Worm (Caenorhabditis elegans) whole organism, L1 larva: ENCODE results near the gene T28D6.5.
A peak's percentile ranks its signal among the peaks of the same experiment; 100 is the strongest.

Source experiments
- C04F5.9 ChIP-seq: sonication (generic microtip); optimal IDR thresholded peaks from 2 replicates; lab custom pipeline; 2016; ENCODE audit warnings: missing genetic modification characterization, missing compliant biosample characterization
- C16A3.4 ChIP-seq: fragments of 150-350 bp; optimal IDR thresholded peaks from 2 replicates; lab custom pipeline; 2014; ENCODE audit warnings: missing biosample characterization, missing genetic modification characterization
- F16B12.6 ChIP-seq: fragments of 150-350 bp; optimal IDR thresholded peaks from 2 replicates; lab custom pipeline; 2014; ENCODE audit warnings: missing biosample characterization, missing genetic modification characterization
- alr-1 ChIP-seq: fragments of 200-800 bp; sonication (Bioruptor generic); optimal IDR thresholded peaks from 2 replicates; lab custom pipeline; 2018; ENCODE audit warnings: borderline replicate concordance, mild to moderate bottlenecking, missing genetic modification characterization, missing compliant biosample characterization
- aly-2 ChIP-seq: fragments of 150-350 bp; optimal IDR thresholded peaks from 2 replicates; lab custom pipeline; 2014; ENCODE audit warnings: missing biosample characterization, missing genetic modification characterization
- ama-1 ChIP-seq: fragments of 150-350 bp; optimal IDR thresholded peaks from 2 replicates; lab custom pipeline; 2014
- blmp-1 ChIP-seq: fragments of 150-350 bp; optimal IDR thresholded peaks from 2 replicates; lab custom pipeline; 2014; ENCODE audit warnings: missing biosample characterization, missing genetic modification characterization
- ceh-63 ChIP-seq: fragments of 200-800 bp; sonication (Bioruptor generic); optimal IDR thresholded peaks from 2 replicates; lab custom pipeline; 2018; ENCODE audit warnings: mild to moderate bottlenecking, missing genetic modification characterization, missing compliant biosample characterization
- ceh-8 ChIP-seq: fragments of 200-800 bp; sonication (Bioruptor generic); optimal IDR thresholded peaks from 2 replicates; lab custom pipeline; 2018; ENCODE audit warnings: mild to moderate bottlenecking, missing genetic modification characterization, moderate library complexity, missing compliant biosample characterization
- ceh-82 ChIP-seq, 3 experiments: fragments of 150-350 bp in 1 of 3; sonication (generic microtip) in 2 of 3; optimal IDR thresholded peaks; 2 replicates each; lab custom pipeline; 2014 to 2017; ENCODE audit warnings: missing biosample characterization in 3 of 3, missing genetic modification characterization in 3 of 3
- dpl-1 ChIP-seq, 3 experiments: fragments of 150-350 bp in 2 of 3; sonication (generic microtip) in 1 of 3; optimal IDR thresholded peaks; 2 replicates each; lab custom pipeline; 2014 to 2017; ENCODE audit warnings: missing biosample characterization in 3 of 3, missing genetic modification characterization in 3 of 3, missing genetic modification reagents in 3 of 3
- dsc-1 ChIP-seq: sonication (generic microtip); optimal IDR thresholded peaks from 2 replicates; lab custom pipeline; 2016; ENCODE audit warnings: mild to moderate bottlenecking, missing genetic modification characterization, missing compliant biosample characterization
- efl-1 ChIP-seq, 4 experiments: fragments of 150-350 bp; optimal IDR thresholded peaks in 3 of 4; peaks in 1 of 4; 1 replicate in 1 of 4; 2 replicates in 3 of 4; lab custom pipeline; 2014; ENCODE audit warnings: missing biosample characterization in 2 of 4, missing genetic modification characterization in 2 of 4, missing genetic modification reagents in 2 of 4
- egl-27 ChIP-seq, 2 experiments: fragments of 150-350 bp in 1 of 2; sonication (generic microtip); optimal IDR thresholded peaks; 3 replicates each; lab custom pipeline; 2017 to 2018; ENCODE audit warnings: missing biosample characterization in 2 of 2, missing genetic modification characterization in 2 of 2, missing genetic modification reagents in 2 of 2
- elt-3 ChIP-seq, 6 experiments: fragments of 150-350 bp in 1 of 6; sonication (generic microtip); optimal IDR thresholded peaks; 2 replicates each; lab custom pipeline; 2017 to 2018; ENCODE audit warnings: missing biosample characterization in 6 of 6, missing genetic modification characterization in 6 of 6, inconsistent platforms in 1 of 6
- fos-1 ChIP-seq: fragments of 150-350 bp; optimal IDR thresholded peaks from 2 replicates; lab custom pipeline; 2014; ENCODE audit warnings: missing biosample characterization, missing genetic modification characterization
- hlh-17 ChIP-seq: fragments of 200-800 bp; sonication (Bioruptor generic); optimal IDR thresholded peaks from 2 replicates; lab custom pipeline; 2018; ENCODE audit warnings: missing genetic modification characterization, mild to moderate bottlenecking, missing compliant biosample characterization, moderate library complexity, borderline replicate concordance
- hlh-4 ChIP-seq: sonication (generic microtip); optimal IDR thresholded peaks from 2 replicates; lab custom pipeline; 2016; ENCODE audit warnings: mild to moderate bottlenecking, missing genetic modification characterization, missing compliant biosample characterization
- jun-1 ChIP-seq: fragments of 150-350 bp; optimal IDR thresholded peaks from 2 replicates; lab custom pipeline; 2014; ENCODE audit warnings: missing biosample characterization, missing genetic modification reagents, missing genetic modification characterization
- lin-13 ChIP-seq: fragments of 150-350 bp; optimal IDR thresholded peaks from 2 replicates; lab custom pipeline; 2014; ENCODE audit warnings: missing biosample characterization, missing genetic modification reagents, missing genetic modification characterization
- lin-35 ChIP-seq, 2 experiments: fragments of 150-350 bp; optimal IDR thresholded peaks; 2 replicates each; lab custom pipeline; 2014; ENCODE audit warnings: missing biosample characterization in 2 of 2, missing genetic modification characterization in 2 of 2, missing genetic modification reagents in 2 of 2
- lin-39 ChIP-seq: fragments of 150-350 bp; optimal IDR thresholded peaks from 2 replicates; lab custom pipeline; 2014; ENCODE audit warnings: missing biosample characterization, missing genetic modification reagents, missing genetic modification characterization
- lsy-2 ChIP-seq, 2 experiments: fragments of 150-350 bp; optimal IDR thresholded peaks; 2 replicates each; lab custom pipeline; 2014; ENCODE audit warnings: missing biosample characterization in 2 of 2, missing genetic modification characterization in 2 of 2
- mab-9 ChIP-seq: fragments of 200-800 bp; sonication (Bioruptor generic); IDR thresholded peaks from 2 replicates; pipeline ENCODE4 v1.3.6; 2022; ENCODE audit warnings: missing genetic modification reagents, missing genetic modification characterization, missing compliant biosample characterization
- nhr-12 ChIP-seq: sonication (generic microtip); optimal IDR thresholded peaks from 2 replicates; lab custom pipeline; 2017; ENCODE audit warnings: missing biosample characterization, missing genetic modification characterization
- nhr-237 ChIP-seq: fragments of 150-350 bp; optimal IDR thresholded peaks from 2 replicates; lab custom pipeline; 2014; ENCODE audit warnings: missing biosample characterization, missing genetic modification characterization
- nhr-28 ChIP-seq: fragments of 150-350 bp; optimal IDR thresholded peaks from 2 replicates; lab custom pipeline; 2014; ENCODE audit warnings: missing biosample characterization, missing genetic modification characterization
- nhr-47 ChIP-seq: sonication (generic microtip); optimal IDR thresholded peaks from 2 replicates; lab custom pipeline; 2016; ENCODE audit warnings: mild to moderate bottlenecking, missing genetic modification characterization, moderate library complexity, missing compliant biosample characterization
- nhr-71 ChIP-seq: sonication (generic microtip); optimal IDR thresholded peaks from 2 replicates; lab custom pipeline; 2016; ENCODE audit warnings: mild to moderate bottlenecking, missing genetic modification characterization, moderate library complexity, missing compliant biosample characterization
- nhr-90 ChIP-seq: sonication (generic microtip); optimal IDR thresholded peaks from 2 replicates; lab custom pipeline; 2016; ENCODE audit warnings: mild to moderate bottlenecking, missing genetic modification characterization, missing compliant biosample characterization; ENCODE audit not compliant: poor library complexity
- pag-3 ChIP-seq: sonication (generic microtip); optimal IDR thresholded peaks from 2 replicates; lab custom pipeline; 2017; ENCODE audit warnings: missing genetic modification characterization, mild to moderate bottlenecking, missing compliant biosample characterization, antibody characterized with exemption, borderline replicate concordance; ENCODE audit not compliant: insufficient read depth
- skn-1 ChIP-seq: fragments of 150-350 bp; optimal IDR thresholded peaks from 2 replicates; lab custom pipeline; 2014; ENCODE audit warnings: missing biosample characterization, missing genetic modification characterization
- snpc-4 ChIP-seq: fragments of 150-350 bp; optimal IDR thresholded peaks from 2 replicates; lab custom pipeline; 2014; ENCODE audit warnings: missing biosample characterization, missing genetic modification characterization
- snu-23 ChIP-seq: sonication (generic microtip); optimal IDR thresholded peaks from 2 replicates; lab custom pipeline; 2016; ENCODE audit warnings: missing genetic modification characterization, missing compliant biosample characterization
- sox-4 ChIP-seq: sonication (generic microtip); optimal IDR thresholded peaks from 2 replicates; lab custom pipeline; 2016; ENCODE audit warnings: missing genetic modification characterization, missing compliant biosample characterization
- sptf-1 ChIP-seq: fragments of 150-350 bp; optimal IDR thresholded peaks from 2 replicates; lab custom pipeline; 2014; ENCODE audit warnings: missing biosample characterization, missing genetic modification characterization
- sup-37 ChIP-seq: fragments of 200-800 bp; sonication (Bioruptor generic); optimal IDR thresholded peaks from 2 replicates; lab custom pipeline; 2018; ENCODE audit warnings: mild to moderate bottlenecking, missing genetic modification characterization, missing compliant biosample characterization
- swsn-7 ChIP-seq: sonication (generic microtip); optimal IDR thresholded peaks from 2 replicates; lab custom pipeline; 2016; ENCODE audit warnings: missing genetic modification characterization, missing compliant biosample characterization
- tbx-2 ChIP-seq: sonication (generic microtip); optimal IDR thresholded peaks from 2 replicates; lab custom pipeline; 2016; ENCODE audit warnings: missing genetic modification characterization, missing compliant biosample characterization
- unc-130 ChIP-seq: fragments of 150-350 bp; optimal IDR thresholded peaks from 2 replicates; lab custom pipeline; 2017; ENCODE audit warnings: missing biosample characterization, missing genetic modification characterization, inconsistent platforms
- unc-30 ChIP-seq: sonication (generic microtip); optimal IDR thresholded peaks from 2 replicates; lab custom pipeline; 2017; ENCODE audit warnings: missing biosample characterization, missing genetic modification characterization
- unc-62 ChIP-seq: fragments of 150-350 bp; optimal IDR thresholded peaks from 2 replicates; lab custom pipeline; 2014; ENCODE audit warnings: missing biosample characterization, missing genetic modification reagents, missing genetic modification characterization
- unc-86 ChIP-seq: sonication (generic microtip); optimal IDR thresholded peaks from 2 replicates; lab custom pipeline; 2016; ENCODE audit warnings: missing genetic modification characterization, missing compliant biosample characterization
- xbp-1 ChIP-seq: sonication (generic microtip); optimal IDR thresholded peaks from 2 replicates; lab custom pipeline; 2016; ENCODE audit warnings: missing genetic modification characterization, missing compliant biosample characterization
- ztf-4 ChIP-seq: fragments of 150-350 bp; optimal IDR thresholded peaks from 2 replicates; lab custom pipeline; 2014; ENCODE audit warnings: missing biosample characterization, missing genetic modification characterization

T28D6.5 gene

DNA sequence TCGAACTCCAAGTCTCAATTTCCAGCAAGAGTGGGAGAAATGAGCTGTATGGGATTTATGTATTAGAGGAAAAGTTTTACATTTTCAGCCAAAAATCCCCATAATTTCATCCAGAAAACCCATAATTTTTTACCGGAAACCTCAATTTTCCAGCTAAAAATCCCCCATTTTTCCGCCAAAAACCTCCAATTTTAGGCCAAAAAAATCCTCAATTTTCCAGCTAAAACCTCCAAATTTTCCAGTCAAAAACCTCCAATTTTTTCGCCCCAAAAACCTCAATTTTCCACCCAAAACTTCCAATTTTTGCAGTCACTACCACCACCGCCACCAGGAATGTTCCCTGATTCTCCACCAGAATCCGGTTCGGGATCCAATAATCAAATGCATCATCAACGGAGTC lies 8.0 kb downstream of the T28D6.5 start:
- no peak for TF ChIP-seq ceh-63 (GFP tag; lab: Kevin White, UChicago)
- TF ChIP-seq jun-1 (tag; lab: Kevin White, UChicago), result no peak
- TF ChIP-seq C04F5.9 (tag; lab: Kevin White, UChicago), result no peak
- no peak for TF ChIP-seq dsc-1 (tag; lab: Kevin White, UChicago)
- TF ChIP-seq nhr-12, result no peak
- TF ChIP-seq hlh-17 (GFP tag; lab: Kevin White, UChicago), result no peak
- no peak for TF ChIP-seq lin-35 (GFP tag; optimal IDR thresholded peaks at IDR 0.05; lab: Kevin White, UChicago)
- TF ChIP-seq unc-30 (tag; lab: Kevin White, UChicago), result no peak
- TF ChIP-seq mab-9, result no peak
- TF ChIP-seq hlh-4, result no peak
- no peak for TF ChIP-seq snpc-4 (tag; lab: Kevin White, UChicago)
- TF ChIP-seq pag-3 (tag; lab: Kevin White, UChicago), result no peak
- TF ChIP-seq alr-1 (tag; lab: Kevin White, UChicago), result no peak
- no peak for TF ChIP-seq unc-62 (GFP tag; lab: Kevin White, UChicago)
- TF ChIP-seq snu-23 (GFP tag; lab: Kevin White, UChicago), result no peak
- no peak for TF ChIP-seq ztf-4 (tag; lab: Kevin White, UChicago)

DNA sequence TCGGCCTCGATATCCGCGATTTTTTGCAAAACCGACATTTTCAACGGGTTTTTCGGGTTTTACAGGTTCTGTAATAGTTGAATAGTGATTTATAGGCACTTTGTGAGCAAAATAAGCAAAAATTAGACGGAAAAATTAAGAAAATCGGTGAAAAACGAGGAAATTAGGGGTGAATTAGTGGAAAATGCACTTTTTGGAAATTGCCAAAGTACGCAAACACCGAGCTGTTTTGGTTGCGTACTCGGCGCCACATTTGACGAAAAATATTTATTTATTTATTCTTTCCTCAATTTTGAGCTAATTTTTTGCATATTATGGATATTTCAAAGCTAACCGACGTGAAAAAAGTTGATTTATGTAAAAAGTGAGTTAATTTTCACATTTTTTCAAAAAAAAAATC lies 9.6 kb downstream of the T28D6.5 start, which contains the start of the genes T28D6.6 and pen-2:
Gene T28D6.6 (minus strand): TSS at position 68 of the 400 bp plus-strand sequence.
Gene pen-2 (plus strand): TSS at position 282 of the 400 bp plus-strand sequence.
- peak; percentile 16 for TF ChIP-seq lin-39 (tag; lab: Kevin White, UChicago)
- TF ChIP-seq swsn-7 (tag; lab: Kevin White, UChicago), result peak; percentile 13
- peak; percentile 53 for TF ChIP-seq snu-23 (GFP tag; lab: Kevin White, UChicago)
- TF ChIP-seq C04F5.9 (tag; lab: Kevin White, UChicago), result no peak
- peak; percentile 2 for TF ChIP-seq C16A3.4 (tag; lab: Kevin White, UChicago)
- peak; percentile 37 to 60 (median 54) for TF ChIP-seq dpl-1 (GFP tag; optimal IDR thresholded peaks at IDR 0.05; lab: Kevin White, UChicago)
- TF ChIP-seq efl-1 (optimal IDR thresholded peaks at IDR 0.05; lab: Kevin White, UChicago), result peak; percentile 25 to 57
- peak; percentile 65 to 87 for TF ChIP-seq efl-1 (GFP tag; optimal IDR thresholded peaks at IDR 0.05 in 1 of 2; lab: Kevin White, UChicago)
- TF ChIP-seq ama-1 (lab: Kevin White, UChicago), result no peak
- peak; percentile 59 for TF ChIP-seq ceh-8 (GFP tag; lab: Kevin White, UChicago)
- no peak for TF ChIP-seq lin-13 (GFP tag; lab: Kevin White, UChicago)
- peak; percentile 41 to 58 for TF ChIP-seq lin-35 (GFP tag; optimal IDR thresholded peaks at IDR 0.05; lab: Kevin White, UChicago)
- no peak for TF ChIP-seq nhr-28 (tag; lab: Kevin White, UChicago)
- peak; percentile 30 for TF ChIP-seq xbp-1
- no peak for TF ChIP-seq sptf-1
- TF ChIP-seq ztf-4 (tag; lab: Kevin White, UChicago), result no peak
- no peak for TF ChIP-seq sox-4 (tag; lab: Kevin White, UChicago)
- peak in 2 of 3 experiments; percentile 2 to 39 for TF ChIP-seq ceh-82 (tag; optimal IDR thresholded peaks at IDR 0.05; lab: Kevin White, UChicago)
- TF ChIP-seq tbx-2, result peak; percentile 37
- TF ChIP-seq lsy-2 (tag; optimal IDR thresholded peaks at IDR 0.05; lab: Kevin White, UChicago), result peak; percentile 24 to 52
- TF ChIP-seq elt-3 (tag; optimal IDR thresholded peaks at IDR 0.05; lab: Kevin White, UChicago), result peak in 1 of 6 experiments; percentile 1
- peak; percentile 89 for TF ChIP-seq F16B12.6
- no peak for TF ChIP-seq egl-27 (tag; optimal IDR thresholded peaks at IDR 0.05; lab: Kevin White, UChicago)
- TF ChIP-seq nhr-237 (tag; lab: Kevin White, UChicago), result no peak
- no peak for TF ChIP-seq blmp-1
- peak; percentile 51 for TF ChIP-seq nhr-47 (tag; lab: Kevin White, UChicago)
- TF ChIP-seq sup-37 (GFP tag; lab: Kevin White, UChicago), result no peak
- no peak for TF ChIP-seq aly-2 (tag; lab: Kevin White, UChicago)
- peak; percentile 20 for TF ChIP-seq unc-86 (tag; lab: Kevin White, UChicago)
- TF ChIP-seq dsc-1 (tag; lab: Kevin White, UChicago), result peak; percentile 16
- TF ChIP-seq unc-130, result peak; percentile 75
- no peak for TF ChIP-seq nhr-90
- no peak for TF ChIP-seq fos-1 (tag; lab: Kevin White, UChicago)
- peak; percentile 27 for TF ChIP-seq nhr-71 (tag; lab: Kevin White, UChicago)
- no peak for TF ChIP-seq skn-1 (tag; lab: Kevin White, UChicago)
- no peak for TF ChIP-seq hlh-17 (GFP tag; lab: Kevin White, UChicago)
